Worm (Caenorhabditis elegans): Measurements from ENCODE around the gene lips-8.

DNA sequence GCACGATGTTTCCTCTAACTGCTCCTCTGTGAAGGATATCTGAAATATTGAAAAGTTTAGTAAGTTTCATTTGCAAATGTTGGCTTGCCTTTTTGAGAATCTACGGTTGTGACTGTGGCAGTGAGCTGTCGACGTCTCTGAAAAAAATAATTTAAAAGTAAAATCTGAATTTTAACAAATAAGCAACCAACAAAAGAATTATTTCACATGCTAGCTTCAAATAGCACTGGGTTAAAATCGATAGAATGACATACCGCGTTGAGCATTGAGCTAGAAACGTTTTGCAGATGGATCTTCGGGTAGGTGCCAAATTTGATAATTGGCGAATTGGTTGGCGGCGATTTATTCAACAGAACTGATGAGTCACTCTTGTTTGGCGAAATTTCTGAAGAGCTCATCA is 26.5 kb upstream of the lips-8 start, which contains the start of gene F31F6.2:
- no peak for TF ChIP-seq dao-5 (tag; optimal IDR thresholded peaks at IDR 0.05)
- no peak for TF ChIP-seq him-1 (tag; optimal IDR thresholded peaks at IDR 0.05)
- no peak for TF ChIP-seq W03F9.2 (tag; optimal IDR thresholded peaks at IDR 0.05)
